Fruit fly (Drosophila melanogaster) whole organism, embryonic: Measurements from ENCODE around the gene CG34427.

Experiments used
- BtbVII ChIP-seq: fragments of 200-800 bp; sonication (Bioruptor generic); optimal IDR thresholded peaks from 3 replicates; lab custom pipeline; 2017; ENCODE audit warnings: missing biosample characterization, mild to moderate bottlenecking, missing genetic modification characterization
- CG12219 ChIP-seq: fragments of 200-800 bp; sonication (Bioruptor generic); optimal IDR thresholded peaks from 3 replicates; lab custom pipeline; 2018; ENCODE audit warnings: missing biosample characterization, mild to moderate bottlenecking, missing genetic modification characterization
- CG12769 ChIP-seq: fragments of 200-800 bp; sonication (Bioruptor generic); optimal IDR thresholded peaks from 2 replicates; lab custom pipeline; 2019; ENCODE audit warnings: missing biosample characterization, mild to moderate bottlenecking, missing genetic modification characterization, moderate library complexity
- CG13424 ChIP-seq: fragments of 200-800 bp; sonication (Bioruptor generic); optimal IDR thresholded peaks from 2 replicates; lab custom pipeline; 2019; ENCODE audit warnings: missing biosample characterization, mild to moderate bottlenecking, missing genetic modification characterization, moderate library complexity
- CG1529 ChIP-seq: fragments of 200-800 bp; sonication (Bioruptor generic); optimal IDR thresholded peaks from 3 replicates; lab custom pipeline; 2018; ENCODE audit warnings: missing biosample characterization, missing genetic modification characterization
- CG15514 ChIP-seq: fragments of 200-800 bp; sonication (Bioruptor generic); optimal IDR thresholded peaks from 3 replicates; lab custom pipeline; 2017; ENCODE audit warnings: missing biosample characterization, missing genetic modification characterization, mild to moderate bottlenecking, moderate library complexity, missing genetic modification reagents
- CG15601 ChIP-seq: fragments of 200-800 bp; sonication (Bioruptor generic); optimal IDR thresholded peaks from 3 replicates; lab custom pipeline; 2019; ENCODE audit warnings: missing biosample characterization, mild to moderate bottlenecking, missing genetic modification characterization, moderate library complexity
- CG1603 ChIP-seq: fragments of 200-800 bp; sonication (Bioruptor generic); optimal IDR thresholded peaks from 2 replicates; lab custom pipeline; 2019; ENCODE audit warnings: missing biosample characterization, mild to moderate bottlenecking, missing genetic modification characterization, moderate library complexity
- CG16779 ChIP-seq: fragments of 200-800 bp; sonication (Bioruptor generic); IDR thresholded peaks from 2 replicates; pipeline ENCODE4 v1.3.6; 2022; ENCODE audit warnings: missing biosample characterization, missing genetic modification characterization
- CG1792 ChIP-seq: fragments of 200-800 bp; sonication (Bioruptor generic); optimal IDR thresholded peaks from 2 replicates; lab custom pipeline; 2016; ENCODE audit warnings: missing biosample characterization, missing genetic modification characterization
- CG18262 ChIP-seq: fragments of 200-800 bp; optimal IDR thresholded peaks from 3 replicates; lab custom pipeline; 2019; ENCODE audit warnings: missing biosample characterization, mild to moderate bottlenecking, missing genetic modification characterization, moderate library complexity
- CG2202 ChIP-seq: fragments of 200-800 bp; sonication (Bioruptor generic); optimal IDR thresholded peaks from 2 replicates; lab custom pipeline; 2018; ENCODE audit warnings: missing biosample characterization, mild to moderate bottlenecking, missing genetic modification characterization
- CG2678 ChIP-seq: fragments of 200-800 bp; sonication (Bioruptor generic); optimal IDR thresholded peaks from 3 replicates; lab custom pipeline; 2019; ENCODE audit warnings: missing biosample characterization, mild to moderate bottlenecking, missing genetic modification characterization, moderate library complexity
- CG2875 ChIP-seq: fragments of 200-800 bp; sonication (Bioruptor generic); optimal IDR thresholded peaks from 2 replicates; lab custom pipeline; 2017; ENCODE audit warnings: missing biosample characterization, mild to moderate bottlenecking, missing genetic modification characterization, missing genetic modification reagents
- CG3281 ChIP-seq: fragments of 200-800 bp; sonication (Bioruptor generic); optimal IDR thresholded peaks from 3 replicates; lab custom pipeline; 2017; ENCODE audit warnings: missing biosample characterization, mild to moderate bottlenecking, missing genetic modification characterization
- CG4707 ChIP-seq: fragments of 200-800 bp; sonication (Bioruptor generic); optimal IDR thresholded peaks from 2 replicates; lab custom pipeline; 2018; ENCODE audit warnings: missing biosample characterization, mild to moderate bottlenecking, missing genetic modification characterization, moderate library complexity
- CG4730 ChIP-seq: fragments of 200-800 bp; sonication (Bioruptor generic); IDR thresholded peaks from 2 replicates; pipeline ENCODE4 v1.3.6; 2022; ENCODE audit warnings: missing biosample characterization, missing genetic modification characterization
- CG4854 ChIP-seq: fragments of 200-800 bp; sonication (Bioruptor generic); optimal IDR thresholded peaks from 2 replicates; lab custom pipeline; 2016; ENCODE audit warnings: missing biosample characterization, missing genetic modification characterization, inconsistent platforms
- CG5180 ChIP-seq: fragments of 200-800 bp; sonication (Bioruptor generic); optimal IDR thresholded peaks from 3 replicates; lab custom pipeline; 2017; ENCODE audit warnings: missing biosample characterization, missing genetic modification characterization, mild to moderate bottlenecking, moderate library complexity, missing genetic modification reagents
- CG5953 ChIP-seq: fragments of 200-800 bp; sonication (Bioruptor generic); IDR thresholded peaks from 2 replicates; pipeline ENCODE4 v1.3.6; 2022; ENCODE audit warnings: missing biosample characterization, missing genetic modification characterization
- CG6765 ChIP-seq: fragments of 200-800 bp; sonication (Bioruptor generic); optimal IDR thresholded peaks from 3 replicates; lab custom pipeline; 2017; ENCODE audit warnings: missing biosample characterization, mild to moderate bottlenecking, missing genetic modification characterization
- CG6813 ChIP-seq: fragments of 200-800 bp; sonication (Bioruptor generic); optimal IDR thresholded peaks from 2 replicates; lab custom pipeline; 2017; ENCODE audit warnings: missing biosample characterization, missing genetic modification characterization, mild to moderate bottlenecking, moderate library complexity, missing genetic modification reagents
- CG7987 ChIP-seq: fragments of 200-800 bp; sonication (Bioruptor generic); optimal IDR thresholded peaks from 2 replicates; lab custom pipeline; 2018; ENCODE audit warnings: missing biosample characterization, mild to moderate bottlenecking, missing genetic modification characterization, moderate library complexity
- CG8281 ChIP-seq: fragments of 200-800 bp; sonication (Bioruptor generic); optimal IDR thresholded peaks from 2 replicates; lab custom pipeline; 2018; ENCODE audit warnings: missing biosample characterization, mild to moderate bottlenecking, missing genetic modification characterization, moderate library complexity
- CG8359 ChIP-seq: fragments of 200-800 bp; sonication (Bioruptor generic); optimal IDR thresholded peaks from 2 replicates; lab custom pipeline; 2017; ENCODE audit warnings: missing biosample characterization, mild to moderate bottlenecking, missing genetic modification characterization, borderline replicate concordance
- CG8924 ChIP-seq: fragments of 200-800 bp; optimal IDR thresholded peaks from 3 replicates; lab custom pipeline; 2019; ENCODE audit warnings: missing biosample characterization, mild to moderate bottlenecking, missing genetic modification characterization, moderate library complexity
- CG9727 ChIP-seq: fragments of 200-800 bp; sonication (Bioruptor generic); optimal IDR thresholded peaks from 3 replicates; lab custom pipeline; 2017; ENCODE audit warnings: missing biosample characterization, mild to moderate bottlenecking, missing genetic modification characterization
- Dref ChIP-seq: fragments of 200-800 bp; sonication (Bioruptor generic); IDR thresholded peaks from 2 replicates; pipeline ENCODE4 v1.3.6; 2022; ENCODE audit warnings: missing biosample characterization, missing genetic modification characterization
- HLHmδ ChIP-seq: fragments of 200-800 bp; sonication (Bioruptor generic); optimal IDR thresholded peaks from 2 replicates; lab custom pipeline; 2018; ENCODE audit warnings: missing biosample characterization, mild to moderate bottlenecking, missing genetic modification characterization, moderate library complexity
- Kr ChIP-seq: fragments of 200-800 bp; sonication (Bioruptor generic); optimal IDR thresholded peaks from 2 replicates; lab custom pipeline; 2017; ENCODE audit warnings: missing biosample characterization, mild to moderate bottlenecking, missing genetic modification characterization
- MESR4 ChIP-seq: fragments of 200-800 bp; sonication (Bioruptor generic); optimal IDR thresholded peaks from 2 replicates; lab custom pipeline; 2018; ENCODE audit warnings: missing biosample characterization, mild to moderate bottlenecking, missing genetic modification characterization, moderate library complexity
- Oli ChIP-seq: fragments of 200-800 bp; sonication (Bioruptor generic); optimal IDR thresholded peaks from 2 replicates; lab custom pipeline; 2018; ENCODE audit warnings: missing biosample characterization, mild to moderate bottlenecking, missing genetic modification characterization, moderate library complexity
- Pdp1 ChIP-seq, 2 experiments: fragments of 200-800 bp; sonication (Bioruptor generic); optimal IDR thresholded peaks; 3 replicates each; lab custom pipeline; 2016; ENCODE audit warnings: missing biosample characterization in 2 of 2, missing genetic modification characterization in 2 of 2, mild to moderate bottlenecking in 1 of 2, moderate library complexity in 1 of 2
- abd-A ChIP-seq: fragments of 200-800 bp; sonication (Bioruptor generic); optimal IDR thresholded peaks from 3 replicates; lab custom pipeline; 2019; ENCODE audit warnings: missing biosample characterization, mild to moderate bottlenecking, missing genetic modification characterization, moderate library complexity
- ac ChIP-seq: fragments of 200-800 bp; sonication (Bioruptor generic); optimal IDR thresholded peaks from 3 replicates; lab custom pipeline; 2017; ENCODE audit warnings: missing biosample characterization, mild to moderate bottlenecking, missing genetic modification characterization
- bab2 ChIP-seq: fragments of 200-800 bp; sonication (Bioruptor generic); optimal IDR thresholded peaks from 2 replicates; lab custom pipeline; 2016; ENCODE audit warnings: missing biosample characterization, missing genetic modification characterization
- br ChIP-seq: fragments of >200 bp; optimal IDR thresholded peaks from 2 replicates; lab custom pipeline; 2017
- bsh ChIP-seq, 2 experiments: fragments of 200-800 bp; sonication (Bioruptor generic); optimal IDR thresholded peaks; 2 replicates each; lab custom pipeline; 2017 to 2018; ENCODE audit warnings: mild to moderate bottlenecking in 2 of 2, missing biosample characterization in 2 of 2, missing genetic modification characterization in 2 of 2, moderate library complexity in 1 of 2
- chm ChIP-seq: fragments of 200-800 bp; sonication (Bioruptor generic); IDR thresholded peaks from 2 replicates; pipeline ENCODE4 v1.3.6; 2022; ENCODE audit warnings: missing biosample characterization, missing genetic modification characterization
- crc ChIP-seq: fragments of 200-800 bp; sonication (Bioruptor generic); optimal IDR thresholded peaks from 2 replicates; lab custom pipeline; 2016; ENCODE audit warnings: missing biosample characterization, missing genetic modification characterization
- ham ChIP-seq: fragments of 200-800 bp; sonication (Bioruptor generic); IDR thresholded peaks from 2 replicates; pipeline ENCODE4 v1.3.6; 2022; ENCODE audit warnings: missing biosample characterization, missing genetic modification characterization
- jumu ChIP-seq: fragments of 200-800 bp; sonication (Bioruptor generic); optimal IDR thresholded peaks from 3 replicates; lab custom pipeline; 2016; ENCODE audit warnings: missing biosample characterization, missing genetic modification characterization
- nerfin-1 ChIP-seq: fragments of 200-800 bp; sonication (Bioruptor generic); optimal IDR thresholded peaks from 3 replicates; lab custom pipeline; 2019; ENCODE audit warnings: missing biosample characterization, mild to moderate bottlenecking, missing genetic modification characterization, moderate library complexity
- nom ChIP-seq: fragments of 200-800 bp; sonication (Bioruptor generic); optimal IDR thresholded peaks from 2 replicates; lab custom pipeline; 2017; ENCODE audit warnings: missing biosample characterization, missing genetic modification characterization, mild to moderate bottlenecking, moderate library complexity, missing genetic modification reagents
- odd ChIP-seq: fragments of 200-800 bp; sonication (Bioruptor generic); optimal IDR thresholded peaks from 2 replicates; lab custom pipeline; 2017; ENCODE audit warnings: missing biosample characterization, mild to moderate bottlenecking, missing genetic modification characterization
- peb ChIP-seq: fragments of 200-800 bp; sonication (Bioruptor generic); IDR thresholded peaks from 2 replicates; pipeline ENCODE4 v1.3.6; 2022; ENCODE audit warnings: missing biosample characterization, missing genetic modification characterization
- shn ChIP-seq: fragments of 200-800 bp; sonication (Bioruptor generic); optimal IDR thresholded peaks from 3 replicates; lab custom pipeline; 2016; ENCODE audit warnings: missing biosample characterization, missing genetic modification characterization
- trem ChIP-seq: fragments of 200-800 bp; optimal IDR thresholded peaks from 3 replicates; lab custom pipeline; 2019; ENCODE audit warnings: missing biosample characterization, mild to moderate bottlenecking, missing genetic modification characterization, moderate library complexity
- tup ChIP-seq: fragments of 200-800 bp; sonication (Bioruptor generic); optimal IDR thresholded peaks from 2 replicates; lab custom pipeline; 2016; ENCODE audit warnings: missing biosample characterization, mild to moderate bottlenecking, missing genetic modification characterization, moderate library complexity

CG34427 gene

DNA sequence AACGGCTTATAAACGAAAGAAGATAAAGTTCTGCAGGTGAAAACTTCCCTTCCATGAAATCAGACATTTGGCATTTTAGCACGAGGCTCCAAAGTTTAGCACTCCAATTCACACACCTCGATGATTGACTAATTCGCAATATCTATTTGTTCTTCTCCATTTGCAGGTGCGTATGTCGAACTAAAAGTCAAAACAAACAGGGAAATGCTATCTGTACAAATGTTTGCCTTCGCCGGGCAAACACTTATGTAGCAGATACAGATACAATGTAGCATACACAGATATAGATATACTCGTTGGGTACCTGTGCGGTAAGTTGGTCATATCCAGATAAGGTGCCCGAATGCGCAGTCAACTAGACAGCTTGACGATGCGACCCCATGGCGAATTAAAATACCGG lies 30.3 kb downstream of the CG34427 start (continued):
- peak; percentile 58 for TF ChIP-seq CG1603 (tag; lab: Kevin White, UChicago)
- TF ChIP-seq tup (GFP tag; lab: Kevin White, UChicago) = no peak
- TF ChIP-seq Kr = peak; percentile 37
- TF ChIP-seq CG8281 (tag; lab: Kevin White, UChicago) = no peak
- TF ChIP-seq CG5180 = peak; percentile 17
- TF ChIP-seq CG15514 (GFP tag; lab: Kevin White, UChicago) = peak; percentile 2
- no peak for TF ChIP-seq CG1792 (GFP tag; lab: Kevin White, UChicago)
- peak; percentile 18 for TF ChIP-seq CG1529 (GFP tag; lab: Kevin White, UChicago)
- TF ChIP-seq CG2875 (GFP tag; lab: Kevin White, UChicago) = peak; percentile 24
- peak; percentile 30 for TF ChIP-seq odd
- TF ChIP-seq Oli = no peak
- peak; percentile 45 for TF ChIP-seq CG9727 (GFP tag; lab: Kevin White, UChicago)
- 0 out of 2 replicates have a peak, but pooled peaks have one; percentile 38 for TF ChIP-seq CG16779 (GFP tag; lab: Robert Waterston, UW)
- no peak for TF ChIP-seq abd-A (tag; lab: Kevin White, UChicago)
- no peak for TF ChIP-seq Dref
- peak; percentile 23 for TF ChIP-seq BtbVII
- no peak for TF ChIP-seq MESR4 (GFP tag; lab: Kevin White, UChicago)
- TF ChIP-seq CG12219 = peak; percentile 61
- peak; percentile 34; the same call in 1 of the 2 replicates for TF ChIP-seq chm (GFP tag; lab: Robert Waterston, UW)
- TF ChIP-seq peb = peak; percentile 36; the same call in 1 of the 2 replicates
- peak in 1 of 2 experiments; percentile 14 for TF ChIP-seq bsh (GFP tag; optimal IDR thresholded peaks at IDR 0.05; lab: Kevin White, UChicago)
- TF ChIP-seq HLHmδ = peak; percentile 59
- peak; percentile 28 for TF ChIP-seq bab2
- TF ChIP-seq CG2202 (tag; lab: Kevin White, UChicago) = peak; percentile 65
- TF ChIP-seq CG4730 (GFP tag; lab: Robert Waterston, UW) = no peak
- TF ChIP-seq CG15601 (tag; lab: Kevin White, UChicago) = peak; percentile 39
- peak; percentile 1 for TF ChIP-seq crc (GFP tag; lab: Kevin White, UChicago)
- TF ChIP-seq CG4854 = no peak
- peak; percentile 5 for TF ChIP-seq CG13424 (tag; lab: Kevin White, UChicago)
- TF ChIP-seq CG2678 (tag; lab: Kevin White, UChicago) = peak; percentile 41
- peak; percentile 53 for TF ChIP-seq CG4707 (GFP tag; lab: Kevin White, UChicago)
- no peak for TF ChIP-seq nom (GFP tag; lab: Kevin White, UChicago)
- peak; percentile 2 for TF ChIP-seq trem (tag; lab: Kevin White, UChicago)
- peak in 1 of 2 experiments; percentile 13 for TF ChIP-seq Pdp1 (GFP tag; optimal IDR thresholded peaks at IDR 0.05; lab: Kevin White, UChicago)
- TF ChIP-seq shn = no peak
- TF ChIP-seq CG6765 (GFP tag; lab: Kevin White, UChicago) = peak; percentile 4
- peak; percentile 41 for TF ChIP-seq CG8359 (GFP tag; lab: Kevin White, UChicago)
- TF ChIP-seq CG7987 (GFP tag; lab: Kevin White, UChicago) = peak; percentile 62
- no peak for TF ChIP-seq br (lab: Kevin White, UChicago)
- TF ChIP-seq nerfin-1 (tag; lab: Kevin White, UChicago) = peak; percentile 26
- TF ChIP-seq ac (GFP tag; lab: Kevin White, UChicago) = peak; percentile 37
- TF ChIP-seq CG5953 (GFP tag; lab: Robert Waterston, UW) = 0 out of 2 replicates have a peak, but pooled peaks have one; percentile 8
- TF ChIP-seq CG8924 = peak; percentile 34
- peak; percentile 70 for TF ChIP-seq CG6813 (GFP tag; lab: Kevin White, UChicago)
- no peak for TF ChIP-seq jumu (GFP tag; lab: Kevin White, UChicago)
- TF ChIP-seq CG18262 (tag; lab: Kevin White, UChicago) = peak; percentile 31
- no peak for TF ChIP-seq ham
- peak; percentile 39 for TF ChIP-seq CG3281
- peak; percentile 51 for TF ChIP-seq CG12769 (tag; lab: Kevin White, UChicago)
